Worm (Caenorhabditis elegans) whole organism, late embryonic: ENCODE data around the gene nlp-9.

Experiments used
- ceh-22 ChIP-seq: sonication (generic microtip); optimal IDR thresholded peaks from 2 replicates; lab custom pipeline; 2017; ENCODE audit warnings: missing biosample characterization, missing genetic modification characterization
- dve-1 ChIP-seq: sonication (generic microtip); optimal IDR thresholded peaks from 2 replicates; lab custom pipeline; 2017; ENCODE audit warnings: antibody characterized with exemption, mild to moderate bottlenecking, missing genetic modification characterization, missing compliant biosample characterization
- gmeb-2 ChIP-seq: sonication (generic microtip); optimal IDR thresholded peaks from 2 replicates; lab custom pipeline; 2016; ENCODE audit warnings: missing genetic modification characterization, inconsistent platforms, missing compliant biosample characterization
- nfya-1 ChIP-seq: sonication (generic microtip); optimal IDR thresholded peaks from 2 replicates; lab custom pipeline; 2017; ENCODE audit warnings: missing genetic modification characterization, mild to moderate bottlenecking, missing compliant biosample characterization, antibody characterized with exemption, moderate library complexity
- pag-3 ChIP-seq: sonication (generic microtip); optimal IDR thresholded peaks from 2 replicates; lab custom pipeline; 2016; ENCODE audit warnings: missing compliant biosample characterization, missing genetic modification characterization, borderline replicate concordance
- pat-9 ChIP-seq: fragments of 200-800 bp; sonication (Bioruptor generic); optimal IDR thresholded peaks from 2 replicates; lab custom pipeline; 2018; ENCODE audit warnings: mild to moderate bottlenecking, missing genetic modification characterization, moderate library complexity, missing compliant biosample characterization
- pax-1 ChIP-seq: fragments of 150-350 bp; optimal IDR thresholded peaks from 2 replicates; lab custom pipeline; 2014; ENCODE audit warnings: missing biosample characterization, missing genetic modification characterization
- pqm-1 ChIP-seq: sonication (generic microtip); optimal IDR thresholded peaks from 2 replicates; lab custom pipeline; 2016; ENCODE audit warnings: missing genetic modification characterization, missing compliant biosample characterization
- zip-5 ChIP-seq: sonication (generic microtip); optimal IDR thresholded peaks from 2 replicates; lab custom pipeline; 2016; ENCODE audit warnings: missing genetic modification characterization, missing compliant biosample characterization

DNA sequence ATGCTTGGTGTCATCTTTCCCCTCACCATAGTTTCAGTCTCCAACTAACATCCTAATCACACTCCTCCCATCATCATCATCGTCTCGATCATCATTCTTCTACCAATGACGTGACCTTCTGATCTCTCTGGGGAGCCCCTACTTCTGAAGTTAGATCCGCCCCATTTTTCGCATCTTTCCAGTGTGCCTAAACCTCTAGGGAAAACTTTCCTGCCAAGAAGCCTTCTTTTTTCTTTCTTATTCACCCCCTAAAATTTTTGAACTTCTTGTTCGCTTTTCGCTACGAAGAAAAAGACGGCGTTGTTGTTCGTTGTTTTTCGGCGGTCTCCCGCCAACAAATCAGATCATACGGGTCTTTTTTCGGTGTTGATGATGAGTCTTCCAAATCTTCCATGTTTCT lies 1.2 kb upstream of the nlp-9 start:
- TF ChIP-seq pag-3 (tag; lab: Kevin White, UChicago) = no peak
- no peak for TF ChIP-seq pax-1 (tag; lab: Kevin White, UChicago)
- TF ChIP-seq zip-5 (tag; lab: Kevin White, UChicago) = no peak
- TF ChIP-seq pqm-1 = no peak
- no peak for TF ChIP-seq pat-9
- no peak for TF ChIP-seq gmeb-2 (tag; lab: Kevin White, UChicago)
- no peak for TF ChIP-seq dve-1 (tag; lab: Kevin White, UChicago)
- no peak for TF ChIP-seq ceh-22 (tag; lab: Kevin White, UChicago)
- no peak for TF ChIP-seq nfya-1 (tag; lab: Kevin White, UChicago)
